Fruit fly (Drosophila melanogaster): ENCODE results near the gene TwdlT.

TwdlT gene

DNA sequence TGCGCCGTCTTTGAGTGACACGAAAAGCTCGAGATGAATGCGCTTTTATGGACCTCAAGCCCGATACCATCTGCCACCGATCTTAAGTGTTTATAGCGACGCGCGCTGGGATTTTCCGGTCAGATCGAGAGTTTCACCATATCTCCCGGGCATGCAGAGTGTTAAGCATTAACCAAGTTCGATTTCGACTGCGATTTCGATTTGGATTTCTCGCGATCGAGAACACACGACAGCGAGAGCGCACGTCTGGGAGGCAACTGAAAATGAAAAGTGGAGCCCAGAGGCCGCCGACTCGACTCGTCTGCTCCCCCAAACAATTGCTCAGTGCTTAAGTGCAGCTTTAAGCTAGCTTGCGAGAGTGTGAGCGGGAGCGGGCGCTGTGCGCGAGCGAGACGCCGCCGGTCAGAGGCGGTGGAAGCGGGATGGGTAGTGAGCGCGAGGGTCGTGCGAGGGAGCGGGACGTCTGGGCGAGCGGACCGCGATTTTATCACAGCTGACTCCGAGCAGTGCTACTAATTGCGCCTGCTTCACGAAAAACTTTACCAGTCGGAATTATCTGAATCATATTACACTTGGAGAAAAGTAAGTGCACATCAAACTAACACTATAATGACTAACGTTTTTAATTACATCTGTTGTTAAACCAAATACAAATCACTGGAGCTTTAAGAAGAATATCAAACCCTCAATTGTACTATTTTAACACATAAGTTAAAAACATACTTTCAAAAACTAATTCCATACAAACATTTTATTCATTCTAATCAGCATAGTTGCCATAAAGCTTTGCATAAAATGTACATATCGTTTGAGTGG, 21.0 kb downstream of the TwdlT start, which contains the start of gene spz (continued):
- TF ChIP-seq hkb (optimal IDR thresholded peaks at IDR 0.05) (no peak), hkb (GFP tag; IDR thresholded peaks at IDR 0.05) (0 out of 2 replicates have a peak, but pooled peaks have one; percentile 18), CG17385 (GFP tag; optimal IDR thresholded peaks at IDR 0.05) (no peak), CG18476 (GFP tag; optimal IDR thresholded peaks at IDR 0.05) (no peak), tx (GFP tag; optimal IDR thresholded peaks at IDR 0.05) (no peak), CG4424 (GFP tag; optimal IDR thresholded peaks at IDR 0.05) (no peak), sqz (GFP tag; optimal IDR thresholded peaks at IDR 0.05) (no peak), amos (GFP tag; IDR thresholded peaks at IDR 0.05; ENCODE audit: partially characterized antibody) (peak; percentile 21; the same call in 1 of the 2 replicates), CG8388 (GFP tag; optimal IDR thresholded peaks at IDR 0.05) (peak; percentile 18), CG10979 (tag; optimal IDR thresholded peaks at IDR 0.05) (no peak), D19B (GFP tag; optimal IDR thresholded peaks at IDR 0.05) (no peak), CG10321 (GFP tag; IDR thresholded peaks at IDR 0.05) (peak; percentile 85), CG8765 (GFP tag; IDR thresholded peaks at IDR 0.05) (no peak), Lhr (GFP tag; optimal IDR thresholded peaks at IDR 0.05) (no peak), dati (GFP tag; IDR thresholded peaks at IDR 0.05) (no peak), Chrac-16 (GFP tag; optimal IDR thresholded peaks at IDR 0.05) (no peak), trh (GFP tag; optimal IDR thresholded peaks at IDR 0.05) (no peak), lilli (GFP tag; optimal IDR thresholded peaks at IDR 0.05) (no peak), grn (GFP tag; optimal IDR thresholded peaks at IDR 0.05) (peak; percentile 53), CG3281 (GFP tag; optimal IDR thresholded peaks at IDR 0.05) (no peak), Med (GFP tag) (peak; percentile 75), Taf1 (GFP tag; IDR thresholded peaks at IDR 0.05) (no peak), CG3995 (GFP tag; optimal IDR thresholded peaks at IDR 0.05) (no peak), Sin3A (optimal IDR thresholded peaks at IDR 0.05) (no peak), bab2 (GFP tag; optimal IDR thresholded peaks at IDR 0.05) (no peak), CG13424 (tag; optimal IDR thresholded peaks at IDR 0.05) (peak; percentile 4), ATbp (GFP tag; optimal IDR thresholded peaks at IDR 0.05) (peak; percentile 37), emc (GFP tag; optimal IDR thresholded peaks at IDR 0.05) (no peak), CG13287 (GFP tag; IDR thresholded peaks at IDR 0.05; ENCODE audit: partially characterized antibody) (peak; percentile 46; the same call in 1 of the 2 replicates), Rfx (GFP tag; IDR thresholded peaks at IDR 0.05) (no peak), CG11456 (GFP tag; IDR thresholded peaks at IDR 0.05) (no peak), CG11723 (GFP tag; optimal IDR thresholded peaks at IDR 0.05) (no peak), CG17829 (tag; optimal IDR thresholded peaks at IDR 0.05) (no peak), Vsx1 (GFP tag; optimal IDR thresholded peaks at IDR 0.05) (no peak), gro (GFP tag; optimal IDR thresholded peaks at IDR 0.05) (no peak), shn (GFP tag; optimal IDR thresholded peaks at IDR 0.05) (no peak), CG6791 (GFP tag; IDR thresholded peaks at IDR 0.05; ENCODE audit: partially characterized antibody) (0 out of 3 replicates have a peak, but pooled peaks have one; percentile 26), gce (GFP tag; IDR thresholded peaks at IDR 0.05) (no peak), sug (tag; optimal IDR thresholded peaks at IDR 0.05) (no peak), CG13123 (GFP tag; optimal IDR thresholded peaks at IDR 0.05) (no peak), chinmo (GFP tag; IDR thresholded peaks at IDR 0.05; ENCODE audit: partially characterized antibody) (peak; percentile 95), CG30020 (tag; optimal IDR thresholded peaks at IDR 0.05) (no peak), CG34224 (GFP tag; IDR thresholded peaks at IDR 0.05; ENCODE audit: partially characterized antibody) (no peak; the same call in 2 of the 3 replicates), unc-4 (GFP tag; IDR thresholded peaks at IDR 0.05; ENCODE audit: partially characterized antibody) (0 out of 2 replicates have a peak, but pooled peaks have one; percentile 26), trem (tag; optimal IDR thresholded peaks at IDR 0.05) (no peak), Sox100B (GFP tag; optimal IDR thresholded peaks at IDR 0.05) (peak; percentile 8), fd3F (GFP tag; optimal IDR thresholded peaks at IDR 0.05) (no peak), ken (GFP tag; IDR thresholded peaks at IDR 0.05) (no peak), lmd (GFP tag; IDR thresholded peaks at IDR 0.05) (no peak), Dll (GFP tag; IDR thresholded peaks at IDR 0.05; ENCODE audit: partially characterized antibody) (no peak)

Measured in whole organism, embryonic.